Worm (Caenorhabditis elegans): ENCODE data around the gene F49C5.16.

DNA sequence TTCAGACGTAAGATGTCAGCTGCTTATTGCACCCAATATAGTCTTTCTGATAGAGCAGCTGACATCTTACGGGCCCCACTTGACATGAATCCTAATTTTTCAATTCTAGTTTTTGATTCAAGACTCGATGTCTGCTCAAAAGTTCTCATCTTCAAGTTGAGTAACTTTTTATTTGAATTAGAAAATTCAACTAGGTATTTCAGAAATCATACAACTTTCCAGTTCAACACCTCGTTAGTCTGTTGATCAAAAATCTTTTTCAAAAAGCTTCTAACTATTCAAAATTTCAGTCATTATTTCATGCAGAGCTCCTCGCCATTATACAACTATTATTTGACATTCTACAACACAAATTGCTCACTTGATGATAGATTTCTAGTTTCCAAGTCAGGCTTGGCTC lies 35.8 kb upstream of the F49C5.16 start, which contains the start of gene srh-73:
- TF ChIP-seq pes-1 (GFP tag; IDR thresholded peaks at IDR 0.05): no peak
- no peak for TF ChIP-seq ama-1 (optimal IDR thresholded peaks at IDR 0.05)
- TF ChIP-seq aly-1 (tag; optimal IDR thresholded peaks at IDR 0.05): no peak
- TF ChIP-seq ceh-13 (GFP tag; optimal IDR thresholded peaks at IDR 0.05): no peak
- no peak for TF ChIP-seq hnd-1 (tag; optimal IDR thresholded peaks at IDR 0.05)
- no peak for TF ChIP-seq sea-1 (GFP tag; conservative IDR thresholded peaks at IDR 0.05)

All from whole organism, early embryonic.